Fruit fly (Drosophila melanogaster): ENCODE data around the gene nau.

Gene nau

dm6 chr3R:23725711-23726349 is 7.7 kb upstream of the nau start:
- TF ChIP-seq Dll (optimal IDR thresholded peaks at IDR 0.05) (no peak), psq (optimal IDR thresholded peaks at IDR 0.05) (no peak)

- no peak for TF ChIP-seq psq (optimal IDR thresholded peaks at IDR 0.05)
- no peak for TF ChIP-seq EcR (GFP tag; optimal IDR thresholded peaks at IDR 0.05)
- no peak for TF ChIP-seq Dll (optimal IDR thresholded peaks at IDR 0.05)
- TF ChIP-seq pan (optimal IDR thresholded peaks at IDR 0.05): no peak
- TF ChIP-seq usp (GFP tag; optimal IDR thresholded peaks at IDR 0.05): no peak
- TF ChIP-seq CG8478 (optimal IDR thresholded peaks at IDR 0.05): no peak
These were observed 6.8 kb upstream of the nau start for dm6 chr3R:23724843-23725506.

dm6 chr3R:23723381-23724034 is 5.4 kb upstream of the nau start:
- TF ChIP-seq psq (optimal IDR thresholded peaks at IDR 0.05) (no peak), usp (GFP tag; optimal IDR thresholded peaks at IDR 0.05) (no peak), CG8478 (optimal IDR thresholded peaks at IDR 0.05) (no peak), Dll (optimal IDR thresholded peaks at IDR 0.05) (no peak), pan (optimal IDR thresholded peaks at IDR 0.05) (no peak), EcR (GFP tag; optimal IDR thresholded peaks at IDR 0.05) (peak in 1 of 2 experiments; percentile 11)

- TF ChIP-seq CG8478 (optimal IDR thresholded peaks at IDR 0.05) (no peak), psq (optimal IDR thresholded peaks at IDR 0.05) (no peak), EcR (GFP tag; optimal IDR thresholded peaks at IDR 0.05) (no peak), Dll (optimal IDR thresholded peaks at IDR 0.05) (no peak), pan (optimal IDR thresholded peaks at IDR 0.05) (no peak), usp (GFP tag; optimal IDR thresholded peaks at IDR 0.05) (no peak)
These were observed 4.7 kb upstream of the nau start, which contains the start of gene CG10365 for dm6 chr3R:23722680-23723372. Gene CG10365, plus strand, starts transcription at chr3R:23723331.

dm6 chr3R:23721936-23722335 is 3.8 kb upstream of the nau start:
- no peak for TF ChIP-seq psq (optimal IDR thresholded peaks at IDR 0.05)
- TF ChIP-seq pan (optimal IDR thresholded peaks at IDR 0.05): no peak
- no peak for TF ChIP-seq CG8478 (optimal IDR thresholded peaks at IDR 0.05)

dm6 chr3R:23721525-23721924 is 3.4 kb upstream of the nau start, which contains the start of gene CG10232:
Gene CG10232, minus strand, starts transcription at chr3R:23721625.
- TF ChIP-seq EcR (GFP tag; optimal IDR thresholded peaks at IDR 0.05): no peak
- no peak for TF ChIP-seq psq (optimal IDR thresholded peaks at IDR 0.05)
- TF ChIP-seq pan (optimal IDR thresholded peaks at IDR 0.05): no peak

dm6 chr3R:23714852-23715251 is 3.3 kb downstream of the nau start:
- TF ChIP-seq psq (optimal IDR thresholded peaks at IDR 0.05) (no peak), EcR (GFP tag; optimal IDR thresholded peaks at IDR 0.05) (no peak), CG8478 (optimal IDR thresholded peaks at IDR 0.05) (no peak), pan (optimal IDR thresholded peaks at IDR 0.05) (no peak), usp (GFP tag; optimal IDR thresholded peaks at IDR 0.05) (no peak), Dll (optimal IDR thresholded peaks at IDR 0.05) (no peak)

dm6 chr3R:23713901-23714300 is 4.3 kb downstream of the nau start:
- TF ChIP-seq EcR (GFP tag; optimal IDR thresholded peaks at IDR 0.05): no peak
- no peak for TF ChIP-seq CG8478 (optimal IDR thresholded peaks at IDR 0.05)
- no peak for TF ChIP-seq Dll (optimal IDR thresholded peaks at IDR 0.05)
- TF ChIP-seq usp (GFP tag; optimal IDR thresholded peaks at IDR 0.05): no peak
- TF ChIP-seq pan (optimal IDR thresholded peaks at IDR 0.05): no peak
- TF ChIP-seq psq (optimal IDR thresholded peaks at IDR 0.05): no peak

- TF ChIP-seq Dll (optimal IDR thresholded peaks at IDR 0.05) (no peak), usp (GFP tag; optimal IDR thresholded peaks at IDR 0.05) (no peak), EcR (GFP tag; optimal IDR thresholded peaks at IDR 0.05) (no peak), pan (optimal IDR thresholded peaks at IDR 0.05) (no peak), CG8478 (optimal IDR thresholded peaks at IDR 0.05) (no peak), psq (optimal IDR thresholded peaks at IDR 0.05) (no peak)
These were observed 7.0 kb downstream of the nau start, which contains the start of gene CG10300 for dm6 chr3R:23711195-23711594. Gene CG10300, plus strand, starts transcription at chr3R:23711527.

- TF ChIP-seq psq (optimal IDR thresholded peaks at IDR 0.05) (no peak), Dll (optimal IDR thresholded peaks at IDR 0.05) (no peak), CG8478 (optimal IDR thresholded peaks at IDR 0.05) (no peak), usp (GFP tag; optimal IDR thresholded peaks at IDR 0.05) (no peak), EcR (GFP tag; optimal IDR thresholded peaks at IDR 0.05) (no peak), pan (optimal IDR thresholded peaks at IDR 0.05) (no peak)
These were observed 8.5 kb downstream of the nau start, which contains the start of gene CG10301 for dm6 chr3R:23709508-23710208. Gene CG10301, plus strand, starts transcription at chr3R:23710158.

dm6 chr3R:23704383-23705033 is 13.6 kb downstream of the nau start, which contains the start of gene Gba1b:
Gene Gba1b, plus strand, starts transcription at chr3R:23704804.
- TF ChIP-seq pan (optimal IDR thresholded peaks at IDR 0.05) (no peak), Dll (optimal IDR thresholded peaks at IDR 0.05) (no peak), psq (optimal IDR thresholded peaks at IDR 0.05) (no peak), EcR (GFP tag; optimal IDR thresholded peaks at IDR 0.05) (no peak), CG8478 (optimal IDR thresholded peaks at IDR 0.05) (no peak), usp (GFP tag; optimal IDR thresholded peaks at IDR 0.05) (no peak)

Data from whole organism.